Fruit fly (Drosophila melanogaster) whole organism, embryonic: ENCODE results near the gene ClC-a.

ENCODE experiments used
- Antp ChIP-seq: fragments of 200-800 bp; sonication (Bioruptor generic); optimal IDR thresholded peaks from 3 replicates; lab custom pipeline; 2016; ENCODE audit warnings: missing biosample characterization, missing genetic modification characterization
- Blimp-1 ChIP-seq: fragments of 200-800 bp; sonication (Bioruptor generic); optimal IDR thresholded peaks from 3 replicates; lab custom pipeline; 2018; ENCODE audit warnings: missing biosample characterization, missing genetic modification characterization, mild to moderate bottlenecking, moderate library complexity, missing genetic modification reagents
- CG10267 ChIP-seq: fragments of 200-800 bp; sonication (Bioruptor generic); optimal IDR thresholded peaks from 2 replicates; lab custom pipeline; 2018; ENCODE audit warnings: missing biosample characterization, mild to moderate bottlenecking, missing genetic modification characterization, moderate library complexity
- CG11723 ChIP-seq: fragments of 200-800 bp; sonication (Bioruptor generic); optimal IDR thresholded peaks from 2 replicates; lab custom pipeline; 2017; ENCODE audit warnings: missing biosample characterization, mild to moderate bottlenecking, missing genetic modification characterization
- CG12104 ChIP-seq: fragments of 200-800 bp; sonication (Bioruptor generic); optimal IDR thresholded peaks from 3 replicates; lab custom pipeline; 2016; ENCODE audit warnings: missing biosample characterization, missing genetic modification characterization
- CG1602 ChIP-seq: fragments of 200-800 bp; sonication (Bioruptor generic); optimal IDR thresholded peaks from 3 replicates; lab custom pipeline; 2016; ENCODE audit warnings: missing biosample characterization, missing genetic modification characterization
- CG1792 ChIP-seq: fragments of 200-800 bp; sonication (Bioruptor generic); optimal IDR thresholded peaks from 2 replicates; lab custom pipeline; 2016; ENCODE audit warnings: missing biosample characterization, missing genetic modification characterization
- CG18619 ChIP-seq: fragments of 200-800 bp; sonication (Bioruptor generic); optimal IDR thresholded peaks from 3 replicates; lab custom pipeline; 2017; ENCODE audit warnings: missing biosample characterization, mild to moderate bottlenecking, missing genetic modification characterization
- CG2678 ChIP-seq: fragments of 200-800 bp; sonication (Bioruptor generic); optimal IDR thresholded peaks from 3 replicates; lab custom pipeline; 2019; ENCODE audit warnings: missing biosample characterization, mild to moderate bottlenecking, missing genetic modification characterization, moderate library complexity
- CG30020 ChIP-seq: fragments of 200-800 bp; optimal IDR thresholded peaks from 2 replicates; lab custom pipeline; 2019; ENCODE audit warnings: missing biosample characterization, mild to moderate bottlenecking, missing genetic modification characterization, moderate library complexity
- CG33557 ChIP-seq: fragments of 200-800 bp; sonication (Bioruptor generic); optimal IDR thresholded peaks from 2 replicates; lab custom pipeline; 2019; ENCODE audit warnings: missing biosample characterization, mild to moderate bottlenecking, missing genetic modification characterization, moderate library complexity
- CG3407 ChIP-seq: fragments of 200-800 bp; sonication (Bioruptor generic); optimal IDR thresholded peaks from 2 replicates; lab custom pipeline; 2018; ENCODE audit warnings: missing biosample characterization, mild to moderate bottlenecking, missing genetic modification characterization
- CG4424 ChIP-seq: fragments of 200-800 bp; sonication (Bioruptor generic); optimal IDR thresholded peaks from 3 replicates; lab custom pipeline; 2016; ENCODE audit warnings: missing biosample characterization, missing genetic modification characterization
- CG6654 ChIP-seq: fragments of 200-800 bp; sonication (Bioruptor generic); optimal IDR thresholded peaks from 2 replicates; lab custom pipeline; 2017; ENCODE audit warnings: missing biosample characterization, mild to moderate bottlenecking, missing genetic modification characterization
- CG6683 ChIP-seq: fragments of 200-800 bp; sonication (Bioruptor generic); optimal IDR thresholded peaks from 2 replicates; lab custom pipeline; 2017; ENCODE audit warnings: missing biosample characterization, mild to moderate bottlenecking, missing genetic modification characterization, missing genetic modification reagents
- CG8089 ChIP-seq: fragments of 200-800 bp; sonication (Bioruptor generic); optimal IDR thresholded peaks from 3 replicates; lab custom pipeline; 2016; ENCODE audit warnings: missing biosample characterization, missing genetic modification characterization
- CG9437 ChIP-seq: fragments of 200-800 bp; sonication (Bioruptor generic); optimal IDR thresholded peaks from 2 replicates; lab custom pipeline; 2018; ENCODE audit warnings: missing biosample characterization, mild to moderate bottlenecking, missing genetic modification characterization
- CTCF ChIP-seq: fragments of 200-800 bp; sonication (Bioruptor generic); optimal IDR thresholded peaks from 2 replicates; lab custom pipeline; 2017; ENCODE audit warnings: missing biosample characterization, mild to moderate bottlenecking, missing genetic modification characterization, moderate library complexity
- Dad ChIP-seq: fragments of 200-800 bp; sonication (Bioruptor generic); optimal IDR thresholded peaks from 3 replicates; lab custom pipeline; 2016; ENCODE audit warnings: missing biosample characterization, missing genetic modification characterization
- Dll ChIP-seq: fragments of 200-800 bp; sonication (Bioruptor generic); IDR thresholded peaks from 4 replicates; pipeline ENCODE4 v1.3.6; 2022; ENCODE audit warnings: missing biosample characterization, missing genetic modification characterization; ENCODE audit not compliant: partially characterized antibody
- Doc3 ChIP-seq: fragments of 200-800 bp; sonication (Bioruptor generic); IDR thresholded peaks from 3 replicates; pipeline ENCODE4 v1.3.6; 2022; ENCODE audit warnings: missing biosample characterization, missing genetic modification characterization; ENCODE audit not compliant: partially characterized antibody
- Dp ChIP-seq: fragments of 200-800 bp; sonication (Bioruptor generic); optimal IDR thresholded peaks from 2 replicates; lab custom pipeline; 2018; ENCODE audit warnings: missing biosample characterization, mild to moderate bottlenecking, missing genetic modification characterization, moderate library complexity
- Dref ChIP-seq: fragments of 200-800 bp; sonication (Bioruptor generic); IDR thresholded peaks from 2 replicates; pipeline ENCODE4 v1.3.6; 2022; ENCODE audit warnings: missing biosample characterization, missing genetic modification characterization
- Gsc ChIP-seq: fragments of 200-800 bp; sonication (Bioruptor generic); IDR thresholded peaks from 2 replicates; pipeline ENCODE4 v1.3.6; 2022; ENCODE audit warnings: missing biosample characterization, missing genetic modification characterization
- HLH3B ChIP-seq: fragments of 200-800 bp; sonication (Bioruptor generic); IDR thresholded peaks from 2 replicates; pipeline ENCODE4 v1.3.6; 2022; ENCODE audit warnings: missing biosample characterization, missing genetic modification characterization
- Hand ChIP-seq: fragments of 200-800 bp; sonication (Bioruptor generic); optimal IDR thresholded peaks from 2 replicates; lab custom pipeline; 2017; ENCODE audit warnings: mild to moderate bottlenecking, missing biosample characterization, missing genetic modification reagents, missing genetic modification characterization
- Hmr ChIP-seq: fragments of 200-800 bp; sonication (Bioruptor generic); optimal IDR thresholded peaks from 3 replicates; lab custom pipeline; 2017; ENCODE audit warnings: mild to moderate bottlenecking, missing biosample characterization, missing genetic modification reagents, missing genetic modification characterization
- Hr3 ChIP-seq: fragments of 200-800 bp; sonication (Bioruptor generic); optimal IDR thresholded peaks from 3 replicates; lab custom pipeline; 2016; ENCODE audit warnings: missing biosample characterization, missing genetic modification characterization
- Hr51 ChIP-seq, 2 experiments: fragments of 200-800 bp; sonication (Bioruptor generic); optimal IDR thresholded peaks; 2 replicates in 1 of 2; 3 replicates in 1 of 2; lab custom pipeline; 2016 to 2018; ENCODE audit warnings: missing biosample characterization in 2 of 2, missing genetic modification characterization in 2 of 2, mild to moderate bottlenecking in 1 of 2, moderate library complexity in 1 of 2
- Neu2 ChIP-seq: fragments of 200-800 bp; sonication (Bioruptor generic); optimal IDR thresholded peaks from 3 replicates; lab custom pipeline; 2016; ENCODE audit warnings: missing biosample characterization, missing genetic modification characterization, borderline replicate concordance
- Sin3A ChIP-seq: fragments of >200 bp; optimal IDR thresholded peaks from 2 replicates; lab custom pipeline; 2018
- Usf ChIP-seq: fragments of 200-800 bp; sonication (Bioruptor generic); optimal IDR thresholded peaks from 2 replicates; lab custom pipeline; 2017; ENCODE audit warnings: missing genotype, missing biosample characterization, missing genetic modification characterization
- Xbp1 ChIP-seq: fragments of 200-800 bp; sonication (Bioruptor generic); optimal IDR thresholded peaks from 3 replicates; lab custom pipeline; 2016; ENCODE audit warnings: missing biosample characterization, mild to moderate bottlenecking, missing genetic modification characterization
- ac ChIP-seq: fragments of 200-800 bp; sonication (Bioruptor generic); optimal IDR thresholded peaks from 3 replicates; lab custom pipeline; 2017; ENCODE audit warnings: missing biosample characterization, mild to moderate bottlenecking, missing genetic modification characterization
- ara ChIP-seq: fragments of 200-800 bp; sonication (Bioruptor generic); IDR thresholded peaks from 2 replicates; pipeline ENCODE4 v1.3.6; 2022; ENCODE audit warnings: missing biosample characterization, missing genetic modification characterization
- az2 ChIP-seq: fragments of 200-800 bp; sonication (Bioruptor generic); optimal IDR thresholded peaks from 3 replicates; lab custom pipeline; 2016; ENCODE audit warnings: missing biosample characterization, missing genetic modification characterization
- bbx ChIP-seq: fragments of 200-800 bp; sonication (Bioruptor generic); IDR thresholded peaks from 2 replicates; pipeline ENCODE4 v1.3.6; 2022; ENCODE audit warnings: missing biosample characterization, missing genetic modification characterization; ENCODE audit not compliant: partially characterized antibody
- btn ChIP-seq: fragments of 200-800 bp; sonication (Bioruptor generic); optimal IDR thresholded peaks from 2 replicates; lab custom pipeline; 2016; ENCODE audit warnings: missing biosample characterization, missing genetic modification characterization
- crc ChIP-seq: fragments of 200-800 bp; sonication (Bioruptor generic); optimal IDR thresholded peaks from 2 replicates; lab custom pipeline; 2016; ENCODE audit warnings: missing biosample characterization, missing genetic modification characterization
- crol ChIP-seq: fragments of 200-800 bp; sonication (Bioruptor generic); IDR thresholded peaks from 2 replicates; pipeline ENCODE4 v1.3.6; 2022; ENCODE audit warnings: missing biosample characterization, missing genetic modification characterization
- dimm ChIP-seq: fragments of 200-800 bp; sonication (Bioruptor generic); IDR thresholded peaks from 2 replicates; pipeline ENCODE4 v1.3.6; 2022; ENCODE audit warnings: missing biosample characterization, missing genetic modification characterization
- emc ChIP-seq: fragments of 200-800 bp; sonication (Bioruptor generic); optimal IDR thresholded peaks from 2 replicates; lab custom pipeline; 2016; ENCODE audit warnings: missing biosample characterization, missing genetic modification characterization
- gt ChIP-seq: fragments of 200-800 bp; sonication (Bioruptor generic); IDR thresholded peaks from 2 replicates; pipeline ENCODE4 v1.3.6; 2022; ENCODE audit warnings: missing biosample characterization, missing genetic modification characterization
- mam ChIP-seq: fragments of 200-800 bp; sonication (Bioruptor generic); optimal IDR thresholded peaks from 3 replicates; lab custom pipeline; 2016; ENCODE audit warnings: missing biosample characterization, missing genetic modification characterization
- pb ChIP-seq: fragments of 200-800 bp; sonication (Bioruptor generic); optimal IDR thresholded peaks from 3 replicates; lab custom pipeline; 2016; ENCODE audit warnings: missing biosample characterization, missing genetic modification characterization
- phol ChIP-seq: fragments of 200-800 bp; sonication (Bioruptor generic); optimal IDR thresholded peaks from 3 replicates; lab custom pipeline; 2018; ENCODE audit warnings: missing biosample characterization, mild to moderate bottlenecking, missing genetic modification characterization, moderate library complexity
- sc ChIP-seq, 3 experiments: fragments of >200 bp in 2 of 3; fragments of 200-800 bp in 1 of 3; sonication (Bioruptor generic) in 1 of 3; optimal IDR thresholded peaks; 2 replicates in 2 of 3; 3 replicates in 1 of 3; lab custom pipeline; 2017; ENCODE audit warnings: mild to moderate bottlenecking in 1 of 3, missing biosample characterization in 1 of 3, missing genetic modification characterization in 1 of 3, missing genetic modification reagents in 1 of 3
- scrt ChIP-seq: fragments of 200-800 bp; sonication (Bioruptor generic); optimal IDR thresholded peaks from 2 replicates; lab custom pipeline; 2018; ENCODE audit warnings: missing biosample characterization, mild to moderate bottlenecking, missing genetic modification characterization, moderate library complexity
- tll ChIP-seq, 2 experiments: fragments of 200-800 bp in 1 of 2; fragments of >200 bp in 1 of 2; sonication (Bioruptor generic) in 1 of 2; optimal IDR thresholded peaks; 2 replicates each; lab custom pipeline; 2017 to 2019; ENCODE audit warnings: missing biosample characterization in 2 of 2, missing genetic modification characterization in 2 of 2, mild to moderate bottlenecking in 1 of 2, moderate library complexity in 1 of 2
- unc-4 ChIP-seq: fragments of 200-800 bp; sonication (Bioruptor generic); IDR thresholded peaks from 2 replicates; pipeline ENCODE4 v1.3.6; 2022; ENCODE audit warnings: missing biosample characterization, missing genetic modification characterization; ENCODE audit not compliant: partially characterized antibody
- zen2 ChIP-seq: fragments of 200-800 bp; sonication (Bioruptor generic); IDR thresholded peaks from 3 replicates; pipeline ENCODE4 v1.3.6; 2022; ENCODE audit warnings: missing biosample characterization, missing genetic modification characterization; ENCODE audit not compliant: partially characterized antibody

The ClC-a gene

dm6 chr3R:11855156-11855555 is 42.1 kb upstream of the ClC-a start (continued):
- TF ChIP-seq tll (GFP tag; optimal IDR thresholded peaks at IDR 0.05; lab: Kevin White, UChicago) (no peak), Hr3 (peak; percentile 2), crol (GFP tag; lab: Robert Waterston, UW) (no peak), CG1602 (GFP tag; lab: Kevin White, UChicago) (no peak), Hr51 (GFP tag; optimal IDR thresholded peaks at IDR 0.05; lab: Kevin White, UChicago) (peak in 1 of 2 experiments; percentile 42), Xbp1 (GFP tag; lab: Kevin White, UChicago) (peak; percentile 23), zen2 (GFP tag; lab: Robert Waterston, UW) (no peak), dimm (GFP tag; lab: Robert Waterston, UW) (peak; percentile 20; the same call in 1 of the 2 replicates), CG9437 (GFP tag; lab: Kevin White, UChicago) (no peak), Blimp-1 (GFP tag; lab: Kevin White, UChicago) (peak; percentile 36), Doc3 (GFP tag; lab: Robert Waterston, UW) (no peak), CG3407 (no peak), Dll (no peak), Antp (no peak), bbx (GFP tag; lab: Robert Waterston, UW) (no peak), Gsc (GFP tag; lab: Robert Waterston, UW) (no peak), emc (no peak), sc (optimal IDR thresholded peaks at IDR 0.05; lab: Kevin White, UChicago) (no peak), sc (GFP tag; optimal IDR thresholded peaks at IDR 0.05; lab: Kevin White, UChicago) (no peak), Hmr (peak; percentile 14), CG10267 (tag; lab: Kevin White, UChicago) (peak; percentile 6), CG33557 (GFP tag; lab: Kevin White, UChicago) (no peak), CG2678 (tag; lab: Kevin White, UChicago) (peak; percentile 53), CG18619 (GFP tag; lab: Kevin White, UChicago) (no peak), CG12104 (GFP tag; lab: Kevin White, UChicago) (no peak), unc-4 (GFP tag; lab: Robert Waterston, UW) (no peak), CTCF (GFP tag; lab: Kevin White, UChicago) (no peak), phol (tag; lab: Kevin White, UChicago) (peak; percentile 30), az2 (peak; percentile 18), CG30020 (no peak), pb (GFP tag; lab: Kevin White, UChicago) (no peak), crc (no peak), CG6654 (GFP tag; lab: Kevin White, UChicago) (no peak), mam (GFP tag; lab: Kevin White, UChicago) (no peak), CG1792 (GFP tag; lab: Kevin White, UChicago) (no peak), gt (no peak), CG6683 (no peak), Neu2 (GFP tag; lab: Kevin White, UChicago) (no peak), Dad (GFP tag; lab: Kevin White, UChicago) (no peak), ac (GFP tag; lab: Kevin White, UChicago) (no peak), btn (no peak), ara (GFP tag; lab: Robert Waterston, UW) (no peak), CG4424 (GFP tag; lab: Kevin White, UChicago) (peak; percentile 24), HLH3B (GFP tag; lab: Robert Waterston, UW) (peak; percentile 34; the same call in 1 of the 2 replicates), CG8089 (GFP tag; lab: Kevin White, UChicago) (no peak), Sin3A (lab: Kevin White, UChicago) (no peak), Dp (GFP tag; lab: Kevin White, UChicago) (no peak), Usf (GFP tag; lab: Kevin White, UChicago) (no peak), CG11723 (GFP tag; lab: Kevin White, UChicago) (no peak), Hand (GFP tag; lab: Kevin White, UChicago) (no peak), Dref (GFP tag; lab: Robert Waterston, UW) (no peak), scrt (GFP tag; lab: Kevin White, UChicago) (no peak)
